Fruit fly (Drosophila melanogaster): Measurements from ENCODE around the gene CG6660.

DNA sequence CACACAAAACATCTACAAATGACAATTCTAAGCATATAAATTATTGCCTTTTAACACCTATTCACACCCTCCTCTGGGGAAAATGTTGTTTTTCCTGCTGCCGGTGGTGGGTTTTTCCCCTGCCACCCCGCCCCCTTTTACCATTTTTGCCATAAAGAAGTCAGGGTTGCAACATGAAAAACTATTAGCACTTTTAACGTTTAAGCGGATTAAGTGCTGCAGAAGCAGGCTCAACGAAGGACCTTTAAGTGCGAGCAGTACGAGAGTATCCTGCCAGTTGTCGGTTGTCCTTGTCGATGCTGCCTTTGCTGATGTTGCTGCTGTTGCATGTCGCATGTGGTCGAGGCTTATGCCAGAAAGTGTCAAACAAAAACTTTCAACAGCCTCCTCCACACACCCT, 27.8 kb upstream of the CG6660 start:
- TF ChIP-seq EcR (GFP tag; optimal IDR thresholded peaks at IDR 0.05) (no peak), Pif1B (GFP tag; optimal IDR thresholded peaks at IDR 0.05) (no peak)

All from whole organism, pupa.